Fruit fly (Drosophila melanogaster): ENCODE measurements around the gene cdm.

The cdm gene

dm6 chr3R:18188702-18189125 lies 5.4 kb upstream of the cdm start, which contains the start of the genes CG12321 and MED17 (continued):
- peak in 1 of 2 experiments; percentile 85 for TF ChIP-seq bsh (GFP tag; optimal IDR thresholded peaks at IDR 0.05)
- peak; percentile 42; the same call in 1 of the 3 replicates for TF ChIP-seq CG16813 (GFP tag; IDR thresholded peaks at IDR 0.05; ENCODE audit: partially characterized antibody)
- peak; percentile 72 for TF ChIP-seq CG33557 (GFP tag; optimal IDR thresholded peaks at IDR 0.05)
- TF ChIP-seq CG12071 (GFP tag; optimal IDR thresholded peaks at IDR 0.05), result no peak
- TF ChIP-seq CG17612 (GFP tag; IDR thresholded peaks at IDR 0.05), result peak; percentile 70
- TF ChIP-seq MBD-R2 (GFP tag; IDR thresholded peaks at IDR 0.05), result peak; percentile 86
- no peak for TF ChIP-seq br (optimal IDR thresholded peaks at IDR 0.05)
- no peak for TF ChIP-seq maf-S (GFP tag; optimal IDR thresholded peaks at IDR 0.05)
- peak; percentile 87 for TF ChIP-seq CG13424 (tag; optimal IDR thresholded peaks at IDR 0.05)
- no peak for TF ChIP-seq MESR4 (GFP tag; optimal IDR thresholded peaks at IDR 0.05)
- peak; percentile 82 for TF ChIP-seq Atf6 (GFP tag; IDR thresholded peaks at IDR 0.05)
- TF ChIP-seq Poxn (GFP tag; IDR thresholded peaks at IDR 0.05), result peak; percentile 61
- no peak for TF ChIP-seq mld (GFP tag; IDR thresholded peaks at IDR 0.05; ENCODE audit: partially characterized antibody)
- peak; percentile 84 for TF ChIP-seq unpg (GFP tag; optimal IDR thresholded peaks at IDR 0.05)
- no peak for TF ChIP-seq CG4282 (GFP tag; optimal IDR thresholded peaks at IDR 0.05)
- no peak for TF ChIP-seq amos (GFP tag; IDR thresholded peaks at IDR 0.05; ENCODE audit: partially characterized antibody)
- no peak for TF ChIP-seq CG5180 (GFP tag; optimal IDR thresholded peaks at IDR 0.05)
- TF ChIP-seq NC2α (GFP tag; optimal IDR thresholded peaks at IDR 0.05), result no peak
- TF ChIP-seq Aef1 (GFP tag; IDR thresholded peaks at IDR 0.05), result peak; percentile 90
- TF ChIP-seq gem (tag; optimal IDR thresholded peaks at IDR 0.05), result peak; percentile 92
- TF ChIP-seq CG10274 (GFP tag; optimal IDR thresholded peaks at IDR 0.05), result peak; percentile 54
- peak; percentile 82 for TF ChIP-seq CG31388 (GFP tag; optimal IDR thresholded peaks at IDR 0.05)
- TF ChIP-seq salm (tag; optimal IDR thresholded peaks at IDR 0.05), result no peak
- peak; percentile 78 for TF ChIP-seq CG4328 (GFP tag; optimal IDR thresholded peaks at IDR 0.05)
- peak; percentile 50; the same call in 1 of the 2 replicates for TF ChIP-seq Awh (GFP tag; IDR thresholded peaks at IDR 0.05)
- no peak for TF ChIP-seq hb (GFP tag; IDR thresholded peaks at IDR 0.05; ENCODE audit: partially characterized antibody)
- peak; percentile 59 for TF ChIP-seq nom (GFP tag; optimal IDR thresholded peaks at IDR 0.05)
- TF ChIP-seq zfh2 (GFP tag; optimal IDR thresholded peaks at IDR 0.05), result peak; percentile 79
- TF ChIP-seq CG13296 (GFP tag; optimal IDR thresholded peaks at IDR 0.05), result peak; percentile 84
- peak; percentile 77 for TF ChIP-seq Dip3 (GFP tag; optimal IDR thresholded peaks at IDR 0.05)
- TF ChIP-seq CG3995 (GFP tag; optimal IDR thresholded peaks at IDR 0.05), result peak; percentile 27
- no peak for TF ChIP-seq Deaf1 (tag; optimal IDR thresholded peaks at IDR 0.05)
- TF ChIP-seq Opbp (GFP tag; IDR thresholded peaks at IDR 0.05; ENCODE audit: partially characterized antibody), result no peak
- TF ChIP-seq pb (GFP tag; optimal IDR thresholded peaks at IDR 0.05), result no peak
- peak; percentile 72 for TF ChIP-seq CG32767 (GFP tag; IDR thresholded peaks at IDR 0.05)
- peak; percentile 81 for TF ChIP-seq H2.0 (GFP tag; IDR thresholded peaks at IDR 0.05)
- TF ChIP-seq corto (GFP tag; optimal IDR thresholded peaks at IDR 0.05), result no peak
- TF ChIP-seq ham (GFP tag; IDR thresholded peaks at IDR 0.05), result no peak
- TF ChIP-seq gfzf (GFP tag; optimal IDR thresholded peaks at IDR 0.05), result no peak
- no peak for TF ChIP-seq CG2129 (GFP tag; IDR thresholded peaks at IDR 0.05; ENCODE audit: partially characterized antibody)
- TF ChIP-seq gce (GFP tag; IDR thresholded peaks at IDR 0.05), result peak; percentile 72; the same call in 2 of the 3 replicates
- no peak for TF ChIP-seq CG14860 (GFP tag; IDR thresholded peaks at IDR 0.05; ENCODE audit: partially characterized antibody)
- peak; percentile 52 for TF ChIP-seq CG17802 (tag; optimal IDR thresholded peaks at IDR 0.05)
- TF ChIP-seq sim (GFP tag; IDR thresholded peaks at IDR 0.05), result 0 out of 2 replicates have a peak, but pooled peaks have one; percentile 31
- peak; percentile 16; the same call in 1 of the 2 replicates for TF ChIP-seq CkIIα-i1 (GFP tag; IDR thresholded peaks at IDR 0.05)
- peak; percentile 85 for TF ChIP-seq fd3F (GFP tag; optimal IDR thresholded peaks at IDR 0.05)
- no peak for TF ChIP-seq CG17568 (GFP tag; optimal IDR thresholded peaks at IDR 0.05)
- TF ChIP-seq CG34224 (GFP tag; IDR thresholded peaks at IDR 0.05; ENCODE audit: partially characterized antibody), result no peak
- peak; percentile 92 for TF ChIP-seq ind (GFP tag; optimal IDR thresholded peaks at IDR 0.05)
- peak; percentile 92 for TF ChIP-seq CG14710 (tag; optimal IDR thresholded peaks at IDR 0.05)
